Worm (Caenorhabditis elegans): Measurements from ENCODE around the gene pri-1.

Gene pri-1

ce11 chrIII:9631117-9631655, 17.1 kb upstream of the pri-1 start, which contains the start of gene ubc-7 (continued):
- TF ChIP-seq snpc-1.1 (tag; optimal IDR thresholded peaks at IDR 0.05; ENCODE audit: insufficient read depth): peak; percentile 58
- TF ChIP-seq F57C9.4 (tag; optimal IDR thresholded peaks at IDR 0.05): no peak
- no peak for TF ChIP-seq attf-6 (GFP tag; IDR thresholded peaks at IDR 0.05)
- peak; percentile 68 for TF ChIP-seq tlf-1 (GFP tag; optimal IDR thresholded peaks at IDR 0.05)
- peak; percentile 77; the same call in 1 of the 2 replicates for TF ChIP-seq D2030.7 (GFP tag; IDR thresholded peaks at IDR 0.05)
- peak; percentile 71 for TF ChIP-seq snpc-3.4 (tag; optimal IDR thresholded peaks at IDR 0.05)
- TF ChIP-seq egl-44 (GFP tag; IDR thresholded peaks at IDR 0.05): no peak
- TF ChIP-seq ama-1 (optimal IDR thresholded peaks at IDR 0.05): peak; percentile 51
- no peak for TF ChIP-seq ama-1 (GFP tag; optimal IDR thresholded peaks at IDR 0.05)
- TF ChIP-seq lsl-1 (GFP tag; optimal IDR thresholded peaks at IDR 0.05): peak; percentile 69
- TF ChIP-seq rcor-1 (GFP tag; IDR thresholded peaks at IDR 0.05): peak; percentile 70
- peak; percentile 76 for TF ChIP-seq ekl-4 (GFP tag; IDR thresholded peaks at IDR 0.05)
- TF ChIP-seq atf-7 (tag; optimal IDR thresholded peaks at IDR 0.05): peak; percentile 23
- TF ChIP-seq lin-35 (GFP tag; optimal IDR thresholded peaks at IDR 0.05): peak; percentile 50 to 91 (median 79)
- no peak for TF ChIP-seq dpff-1 (tag; optimal IDR thresholded peaks at IDR 0.05)
- TF ChIP-seq attf-5 (GFP tag; optimal IDR thresholded peaks at IDR 0.05): peak; percentile 72
- peak; percentile 96 for TF ChIP-seq madf-6 (GFP tag; IDR thresholded peaks at IDR 0.05)
- TF ChIP-seq ztf-18 (tag; optimal IDR thresholded peaks at IDR 0.05): peak; percentile 48
- no peak for TF ChIP-seq B0035.1 (tag; optimal IDR thresholded peaks at IDR 0.05)
- TF ChIP-seq akir-1 (GFP tag; optimal IDR thresholded peaks at IDR 0.05): no peak

DNA sequence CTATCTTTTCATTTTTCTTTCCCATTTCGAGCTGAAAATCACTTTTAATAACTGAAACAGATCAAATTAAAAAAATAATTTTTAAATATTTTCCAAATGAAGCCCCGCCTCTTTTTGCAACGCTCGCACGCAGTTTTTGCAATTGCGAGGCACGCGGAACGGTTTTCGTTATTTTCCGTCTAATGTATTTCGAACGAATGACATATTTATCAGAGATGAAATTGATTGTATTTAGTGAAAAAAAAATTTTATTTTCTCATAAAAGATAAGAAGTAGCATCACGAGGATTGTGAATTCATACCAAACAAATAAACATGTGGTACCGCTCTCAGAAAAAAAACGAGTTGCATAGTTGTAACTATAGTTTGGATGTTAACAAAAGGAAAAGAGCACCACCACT, 15.8 kb upstream of the pri-1 start, which contains the start of gene rpac-19:
rpac-19 (minus strand) TSS at position 31 of the 400 bp plus-strand sequence.
- TF ChIP-seq madf-3 (GFP tag; IDR thresholded peaks at IDR 0.05): peak; percentile 73; the same call in 1 of the 2 replicates
- TF ChIP-seq Y67H2A.10 (GFP tag; conservative IDR thresholded peaks at IDR 0.05): peak; percentile 35; the same call in 1 of the 2 replicates
- TF ChIP-seq fkh-3 (tag; optimal IDR thresholded peaks at IDR 0.05): no peak
- TF ChIP-seq cebp-1 (GFP tag; IDR thresholded peaks at IDR 0.05): 0 out of 2 replicates have a peak, but pooled peaks have one; percentile 51
- peak; percentile 83 for TF ChIP-seq cebp-1 (tag; optimal IDR thresholded peaks at IDR 0.05)
- TF ChIP-seq ccch-3 (GFP tag; optimal IDR thresholded peaks at IDR 0.05): no peak
- peak; percentile 51; the same call in 1 of the 2 replicates for TF ChIP-seq ceh-100 (GFP tag; IDR thresholded peaks at IDR 0.05)
- peak; percentile 80 for TF ChIP-seq madf-6 (GFP tag; IDR thresholded peaks at IDR 0.05)
- peak; percentile 74 for TF ChIP-seq ama-1 (optimal IDR thresholded peaks at IDR 0.05)
- peak in 1 of 2 experiments; percentile 77 for TF ChIP-seq ama-1 (GFP tag; optimal IDR thresholded peaks at IDR 0.05)
- no peak for TF ChIP-seq B0261.1 (tag; optimal IDR thresholded peaks at IDR 0.05)
- peak; percentile 53 for TF ChIP-seq mes-4 (tag; optimal IDR thresholded peaks at IDR 0.05)
- peak; percentile 83; the same call in 1 of the 2 replicates for TF ChIP-seq nfyb-1 (GFP tag; IDR thresholded peaks at IDR 0.05)
- no peak for TF ChIP-seq ceh-40 (GFP tag; IDR thresholded peaks at IDR 0.05)
- TF ChIP-seq unc-130 (GFP tag; optimal IDR thresholded peaks at IDR 0.05): peak; percentile 78
- TF ChIP-seq ztf-6 (GFP tag; IDR thresholded peaks at IDR 0.05): no peak
- TF ChIP-seq lin-35 (GFP tag; optimal IDR thresholded peaks at IDR 0.05): peak in 2 of 3 experiments; percentile 23 to 79
- peak; percentile 76 for TF ChIP-seq B0336.3 (GFP tag; IDR thresholded peaks at IDR 0.05)
- TF ChIP-seq ztf-18 (tag; optimal IDR thresholded peaks at IDR 0.05): peak; percentile 75
- no peak for TF ChIP-seq nhr-27 (tag; optimal IDR thresholded peaks at IDR 0.05)
- TF ChIP-seq F49E8.2 (tag; optimal IDR thresholded peaks at IDR 0.05; ENCODE audit: insufficient read depth): peak; percentile 44
- TF ChIP-seq ceh-58 (GFP tag; IDR thresholded peaks at IDR 0.05): no peak
- TF ChIP-seq aptf-3 (GFP tag; IDR thresholded peaks at IDR 0.05): no peak
- no peak for TF ChIP-seq hlh-12 (tag; optimal IDR thresholded peaks at IDR 0.05)
- TF ChIP-seq dpff-1 (tag; optimal IDR thresholded peaks at IDR 0.05): no peak
- peak; percentile 20 for TF ChIP-seq ztf-3 (GFP tag; optimal IDR thresholded peaks at IDR 0.05)
- no peak for TF ChIP-seq bed-1 (GFP tag; IDR thresholded peaks at IDR 0.05)
- TF ChIP-seq F37B4.10 (GFP tag; IDR thresholded peaks at IDR 0.05): no peak
- peak; percentile 62; the same call in 1 of the 2 replicates for TF ChIP-seq C06A6.2 (GFP tag; conservative IDR thresholded peaks at IDR 0.05)
- no peak for TF ChIP-seq cebp-2 (GFP tag; IDR thresholded peaks at IDR 0.05)
- peak; percentile 25 for TF ChIP-seq K12H6.12 (tag; optimal IDR thresholded peaks at IDR 0.05)
- TF ChIP-seq efl-1 (GFP tag; optimal IDR thresholded peaks at IDR 0.05): peak; percentile 42
- no peak for TF ChIP-seq nfya-1 (tag; optimal IDR thresholded peaks at IDR 0.05; ENCODE audit: borderline replicate concordance, insufficient read depth)

Data from whole organism, young adult.